Fruit fly (Drosophila melanogaster): Measurements from ENCODE around the gene Tm2.

The Tm2 gene

dm6 chr3R:15290642-15291118 lies 19.3 kb upstream of the Tm2 start, which contains the start of gene CG45218 (continued):
- TF ChIP-seq sd (tag; optimal IDR thresholded peaks at IDR 0.05) (peak; percentile 98), Hand (GFP tag; optimal IDR thresholded peaks at IDR 0.05) (no peak), caup (GFP tag; optimal IDR thresholded peaks at IDR 0.05; ENCODE audit: severe bottlenecking) (peak; percentile 2), CG12942 (GFP tag; optimal IDR thresholded peaks at IDR 0.05) (no peak), nerfin-2 (GFP tag; IDR thresholded peaks at IDR 0.05; ENCODE audit: partially characterized antibody) (no peak), gt (GFP tag; IDR thresholded peaks at IDR 0.05) (no peak), CG14710 (tag; optimal IDR thresholded peaks at IDR 0.05) (no peak), CG3838 (GFP tag; optimal IDR thresholded peaks at IDR 0.05) (no peak), CG11695 (GFP tag; IDR thresholded peaks at IDR 0.05) (no peak), CG10431 (GFP tag; optimal IDR thresholded peaks at IDR 0.05) (no peak), CG12769 (tag; optimal IDR thresholded peaks at IDR 0.05) (peak; percentile 51), Usf (GFP tag; optimal IDR thresholded peaks at IDR 0.05) (no peak), CG7357 (GFP tag; IDR thresholded peaks at IDR 0.05) (no peak), Fer1 (GFP tag; optimal IDR thresholded peaks at IDR 0.05) (no peak), CG10366 (GFP tag; IDR thresholded peaks at IDR 0.05) (no peak), ssp (GFP tag; IDR thresholded peaks at IDR 0.05) (no peak), unpg (GFP tag; optimal IDR thresholded peaks at IDR 0.05) (no peak), CG12744 (GFP tag; optimal IDR thresholded peaks at IDR 0.05) (no peak), Nf-YB (GFP tag; optimal IDR thresholded peaks at IDR 0.05) (peak; percentile 23), CG3281 (GFP tag; optimal IDR thresholded peaks at IDR 0.05) (peak; percentile 4), Stat92E (GFP tag; optimal IDR thresholded peaks at IDR 0.05) (no peak), Dad (GFP tag; optimal IDR thresholded peaks at IDR 0.05) (no peak), Trl (optimal IDR thresholded peaks at IDR 0.05) (peak in 1 of 2 experiments; percentile 14), Trl (GFP tag; optimal IDR thresholded peaks at IDR 0.05) (no peak), D (optimal IDR thresholded peaks at IDR 0.05) (no peak), D (GFP tag; optimal IDR thresholded peaks at IDR 0.05) (no peak), CG15073 (GFP tag; optimal IDR thresholded peaks at IDR 0.05) (no peak), Sry-δ (GFP tag; optimal IDR thresholded peaks at IDR 0.05) (no peak), CG18599 (GFP tag; optimal IDR thresholded peaks at IDR 0.05) (peak; percentile 54), HLHmδ (GFP tag; optimal IDR thresholded peaks at IDR 0.05) (peak; percentile 53), oc (tag; optimal IDR thresholded peaks at IDR 0.05) (peak; percentile 40), nom (GFP tag; optimal IDR thresholded peaks at IDR 0.05) (no peak), CG18011 (GFP tag; optimal IDR thresholded peaks at IDR 0.05) (no peak), CG8478 (optimal IDR thresholded peaks at IDR 0.05) (peak; percentile 64), mirr (GFP tag; optimal IDR thresholded peaks at IDR 0.05) (peak; percentile 62), da (GFP tag; optimal IDR thresholded peaks at IDR 0.05) (no peak), sim (GFP tag; IDR thresholded peaks at IDR 0.05) (no peak)

DNA sequence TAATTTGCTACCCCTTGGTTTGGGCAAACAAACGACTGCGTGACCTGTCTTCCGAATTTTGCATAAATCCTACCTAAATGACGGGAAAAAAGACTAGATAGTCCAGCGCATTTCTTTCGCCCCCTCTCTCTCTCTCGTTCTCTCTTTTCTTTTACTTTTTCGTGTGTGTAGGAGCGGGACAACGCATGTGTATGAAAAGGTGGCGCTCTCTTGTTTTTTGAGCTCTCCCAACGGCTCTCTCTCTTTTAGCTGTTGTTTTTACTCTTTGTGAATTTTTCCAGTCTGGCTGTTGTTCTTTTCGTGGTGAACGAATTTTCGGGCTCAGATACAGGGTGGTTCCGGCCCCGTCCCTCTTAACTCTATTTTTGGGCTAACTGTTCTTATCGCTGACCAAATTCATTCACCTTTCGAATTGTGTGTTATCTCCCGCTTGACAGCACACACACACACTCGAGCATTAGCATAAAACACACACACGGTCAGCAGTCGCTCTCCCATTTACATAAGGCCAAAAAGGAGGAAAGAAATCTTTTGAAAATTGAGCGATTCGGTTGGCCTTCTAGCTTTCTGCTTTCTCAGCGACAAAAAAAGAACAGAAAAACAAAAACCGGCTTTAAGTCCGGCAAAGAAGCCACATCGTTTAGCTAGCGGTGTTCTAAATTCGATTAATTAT lies 18.3 kb upstream of the Tm2 start:
- TF ChIP-seq CG12769 (tag; optimal IDR thresholded peaks at IDR 0.05) = peak; percentile 63
- TF ChIP-seq bab2 (GFP tag; optimal IDR thresholded peaks at IDR 0.05) = no peak
- TF ChIP-seq CG17385 (GFP tag; optimal IDR thresholded peaks at IDR 0.05) = peak; percentile 17
- TF ChIP-seq CG42726 (GFP tag; IDR thresholded peaks at IDR 0.05; ENCODE audit: partially characterized antibody) = no peak
- peak; percentile 47 for TF ChIP-seq kni (GFP tag; optimal IDR thresholded peaks at IDR 0.05)
- peak; percentile 49 for TF ChIP-seq CG15479 (GFP tag; optimal IDR thresholded peaks at IDR 0.05)
- no peak for TF ChIP-seq Tbp (GFP tag; optimal IDR thresholded peaks at IDR 0.05)
- peak in 1 of 2 experiments; percentile 54 for TF ChIP-seq Pdp1 (GFP tag; optimal IDR thresholded peaks at IDR 0.05)
- TF ChIP-seq CG3281 (GFP tag; optimal IDR thresholded peaks at IDR 0.05) = peak; percentile 12
- TF ChIP-seq grn (GFP tag; optimal IDR thresholded peaks at IDR 0.05) = peak; percentile 23
- no peak for TF ChIP-seq en (GFP tag; optimal IDR thresholded peaks at IDR 0.05)
- TF ChIP-seq sd (tag; optimal IDR thresholded peaks at IDR 0.05) = no peak
- TF ChIP-seq Scr (GFP tag; IDR thresholded peaks at IDR 0.05; ENCODE audit: partially characterized antibody) = no peak
- TF ChIP-seq CG6254 (GFP tag; optimal IDR thresholded peaks at IDR 0.05) = peak; percentile 99
- peak; percentile 54 for TF ChIP-seq lbe (GFP tag; optimal IDR thresholded peaks at IDR 0.05)
- TF ChIP-seq p53 (GFP tag; optimal IDR thresholded peaks at IDR 0.05) = no peak
- TF ChIP-seq CG31441 (GFP tag; IDR thresholded peaks at IDR 0.05) = no peak
